Fruit fly (Drosophila melanogaster): ENCODE results near the gene CG9662.

CG9662 gene

DNA sequence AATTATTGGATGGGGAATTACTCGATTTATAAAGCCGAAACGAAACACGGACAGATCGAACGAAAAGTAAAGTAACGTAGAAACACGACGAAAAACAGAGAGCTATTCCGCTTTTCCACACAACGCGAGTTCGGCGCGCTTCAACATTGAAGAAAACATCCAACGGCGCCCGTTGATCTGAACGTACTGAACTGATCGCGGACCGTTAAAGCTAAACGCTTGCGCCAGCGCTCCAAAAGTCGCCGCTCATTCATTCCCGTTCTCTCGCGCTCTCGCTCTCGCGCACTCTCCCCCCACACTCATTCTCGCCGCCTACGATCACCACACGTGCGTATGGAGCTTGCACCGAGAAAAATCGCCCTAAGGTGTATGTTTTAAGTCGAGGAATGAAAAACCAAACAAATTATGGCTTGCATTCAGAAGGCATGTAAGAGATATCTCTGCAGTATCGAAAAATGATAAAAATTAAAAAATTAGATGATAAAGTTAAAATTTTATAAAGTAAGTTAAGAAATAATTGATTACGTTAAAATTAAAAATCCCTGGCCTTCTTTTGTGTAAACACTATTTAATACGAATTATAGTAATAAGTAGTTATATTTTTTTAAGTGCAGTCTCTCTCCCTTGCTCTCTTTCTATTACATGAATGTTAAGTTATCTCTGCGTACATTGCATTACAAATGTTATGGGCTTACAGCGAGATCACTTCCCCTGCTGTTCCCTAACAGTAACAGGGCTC lies 21.7 kb downstream of the CG9662 start, which contains the start of gene E23:
E23 (minus strand) TSS at position 188 of the 739 bp plus-strand sequence.
- TF ChIP-seq rn (GFP tag; IDR thresholded peaks at IDR 0.05): peak; percentile 94
- peak; percentile 99 for TF ChIP-seq CG14655 (GFP tag; optimal IDR thresholded peaks at IDR 0.05)
- TF ChIP-seq CG10348 (GFP tag; IDR thresholded peaks at IDR 0.05): peak; percentile 91
- TF ChIP-seq CG34367 (tag; optimal IDR thresholded peaks at IDR 0.05): peak; percentile 96
- peak; percentile 99 for TF ChIP-seq CG32121 (GFP tag; IDR thresholded peaks at IDR 0.05)
- peak; percentile 98 for TF ChIP-seq CG4496 (GFP tag; IDR thresholded peaks at IDR 0.05)
- TF ChIP-seq Pif1A (GFP tag; optimal IDR thresholded peaks at IDR 0.05): peak; percentile 97
- peak; percentile 93 for TF ChIP-seq CG13204 (GFP tag; optimal IDR thresholded peaks at IDR 0.05)
- TF ChIP-seq fd96Ca (GFP tag; IDR thresholded peaks at IDR 0.05): peak; percentile 96
- TF ChIP-seq CG8301 (tag; optimal IDR thresholded peaks at IDR 0.05): peak; percentile 98
- peak; percentile 98 for TF ChIP-seq CG8159 (tag; optimal IDR thresholded peaks at IDR 0.05)
- peak; percentile 98 for TF ChIP-seq CG17806 (tag; optimal IDR thresholded peaks at IDR 0.05)
- TF ChIP-seq CG15710 (tag; optimal IDR thresholded peaks at IDR 0.05): peak; percentile 98
- peak; percentile 98 for TF ChIP-seq Pif1B (GFP tag; optimal IDR thresholded peaks at IDR 0.05)
- peak; percentile 71 for TF ChIP-seq EcR (GFP tag; optimal IDR thresholded peaks at IDR 0.05)
- peak; percentile 97 for TF ChIP-seq Ets98B (GFP tag; IDR thresholded peaks at IDR 0.05)
- peak; percentile 99 for TF ChIP-seq Snoo (tag; optimal IDR thresholded peaks at IDR 0.05)
- TF ChIP-seq CG12605 (GFP tag; IDR thresholded peaks at IDR 0.05): peak; percentile 96
- peak; percentile 89 for TF ChIP-seq gl (tag; optimal IDR thresholded peaks at IDR 0.05)
- TF ChIP-seq CG9948 (tag; optimal IDR thresholded peaks at IDR 0.05): peak; percentile 99
- peak; percentile 97 for TF ChIP-seq D1 (tag; optimal IDR thresholded peaks at IDR 0.05)

DNA sequence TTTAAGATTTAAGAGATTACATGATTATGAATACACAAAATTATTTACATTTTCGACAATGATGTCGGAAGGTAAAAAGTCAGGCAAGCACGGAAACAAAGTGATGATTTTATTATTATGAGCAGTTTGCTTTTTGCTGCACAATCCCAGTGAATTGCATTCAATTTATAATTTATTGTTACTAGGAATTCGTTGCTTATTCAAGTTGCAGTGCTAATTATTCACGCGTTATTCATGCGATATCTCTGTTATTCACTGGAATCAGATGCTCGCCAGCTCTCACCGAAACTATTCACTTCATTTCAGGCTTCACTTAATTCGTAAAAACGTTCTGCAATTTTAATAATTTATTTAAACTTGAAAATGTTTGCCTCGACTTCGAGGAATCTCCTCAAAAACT lies 22.7 kb downstream of the CG9662 start:
- no peak for TF ChIP-seq gl (tag; optimal IDR thresholded peaks at IDR 0.05)
- no peak for TF ChIP-seq CG8159 (tag; optimal IDR thresholded peaks at IDR 0.05)
- no peak for TF ChIP-seq CG15710 (tag; optimal IDR thresholded peaks at IDR 0.05)
- no peak for TF ChIP-seq CG4496 (GFP tag; IDR thresholded peaks at IDR 0.05)
- TF ChIP-seq CG17806 (tag; optimal IDR thresholded peaks at IDR 0.05): no peak
- TF ChIP-seq CG10348 (GFP tag; IDR thresholded peaks at IDR 0.05): no peak
- TF ChIP-seq CG34367 (tag; optimal IDR thresholded peaks at IDR 0.05): no peak
- TF ChIP-seq CG9948 (tag; optimal IDR thresholded peaks at IDR 0.05): no peak
- TF ChIP-seq Pif1B (GFP tag; optimal IDR thresholded peaks at IDR 0.05): no peak
- TF ChIP-seq CG13204 (GFP tag; optimal IDR thresholded peaks at IDR 0.05): no peak
- no peak for TF ChIP-seq rn (GFP tag; IDR thresholded peaks at IDR 0.05)
- no peak for TF ChIP-seq D1 (tag; optimal IDR thresholded peaks at IDR 0.05)
- no peak for TF ChIP-seq fd96Ca (GFP tag; IDR thresholded peaks at IDR 0.05)
- no peak for TF ChIP-seq Pif1A (GFP tag; optimal IDR thresholded peaks at IDR 0.05)
- no peak for TF ChIP-seq CG14655 (GFP tag; optimal IDR thresholded peaks at IDR 0.05)

DNA sequence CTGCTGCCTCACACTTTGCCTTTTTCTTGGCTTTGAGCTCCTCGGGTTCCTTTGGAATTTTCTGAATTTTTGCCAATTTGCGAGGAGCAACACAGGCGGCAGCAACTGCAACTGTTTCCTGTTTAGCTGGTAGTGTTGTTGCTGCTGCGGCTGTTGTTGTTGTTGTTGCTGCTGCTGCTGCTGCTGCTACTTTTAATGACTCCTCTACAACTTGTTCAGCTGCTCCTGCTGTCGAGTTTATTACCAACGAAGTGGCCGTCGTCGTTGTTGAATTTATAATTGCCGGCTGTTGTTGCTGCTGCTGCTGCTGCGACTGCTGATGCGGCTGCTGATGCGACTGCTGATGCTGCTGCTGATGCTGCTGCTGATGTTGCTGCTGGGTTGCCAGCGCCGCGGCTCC lies 23.6 kb downstream of the CG9662 start:
- TF ChIP-seq CG17806 (tag; optimal IDR thresholded peaks at IDR 0.05) (no peak), D1 (tag; optimal IDR thresholded peaks at IDR 0.05) (no peak), CG12605 (GFP tag; IDR thresholded peaks at IDR 0.05) (no peak), CG32121 (GFP tag; IDR thresholded peaks at IDR 0.05) (no peak), EcR (GFP tag; optimal IDR thresholded peaks at IDR 0.05) (peak; percentile 35), CG10348 (GFP tag; IDR thresholded peaks at IDR 0.05) (no peak), CG9948 (tag; optimal IDR thresholded peaks at IDR 0.05) (no peak), Ets98B (GFP tag; IDR thresholded peaks at IDR 0.05) (no peak), CG8159 (tag; optimal IDR thresholded peaks at IDR 0.05) (no peak), fd96Ca (GFP tag; IDR thresholded peaks at IDR 0.05) (no peak), gl (tag; optimal IDR thresholded peaks at IDR 0.05) (no peak), Pif1B (GFP tag; optimal IDR thresholded peaks at IDR 0.05) (no peak), CG14655 (GFP tag; optimal IDR thresholded peaks at IDR 0.05) (no peak), CG13204 (GFP tag; optimal IDR thresholded peaks at IDR 0.05) (peak; percentile 76), rn (GFP tag; IDR thresholded peaks at IDR 0.05) (no peak)

DNA sequence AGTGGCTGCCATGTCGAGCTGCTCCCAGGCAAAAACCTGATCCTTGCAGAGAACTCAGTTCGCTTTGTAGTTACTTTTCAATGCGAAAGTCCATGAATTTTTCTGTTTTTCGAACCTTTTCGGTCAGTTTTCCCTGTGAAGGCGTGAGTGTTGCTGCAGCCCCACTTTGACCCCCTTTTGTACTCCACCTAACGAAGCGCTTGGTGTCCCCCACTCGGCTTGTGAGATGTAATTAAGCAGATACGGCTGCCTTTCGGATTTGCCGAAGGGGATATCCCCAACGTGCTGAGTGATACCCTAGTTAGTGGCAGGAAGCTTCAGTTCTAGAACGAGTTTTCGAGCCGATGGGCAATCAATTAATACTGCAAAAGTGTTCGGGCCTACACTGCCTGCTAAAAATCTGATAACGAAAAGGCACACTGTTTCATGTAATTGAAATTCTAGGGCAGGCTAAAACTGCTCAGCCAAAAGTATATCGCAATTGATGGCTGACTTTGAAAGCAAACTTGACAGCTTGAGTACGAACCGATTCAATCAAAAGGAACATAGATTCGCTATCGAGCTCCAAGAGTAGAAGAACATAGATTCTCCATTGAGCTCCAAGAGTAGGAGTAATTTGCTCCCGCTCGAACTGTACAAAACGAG lies 24.8 kb downstream of the CG9662 start:
- TF ChIP-seq fd96Ca (GFP tag; IDR thresholded peaks at IDR 0.05) (0 out of 3 replicates have a peak, but pooled peaks have one; percentile 21), Ets98B (GFP tag; IDR thresholded peaks at IDR 0.05) (no peak), CG34367 (tag; optimal IDR thresholded peaks at IDR 0.05) (peak; percentile 47), D1 (tag; optimal IDR thresholded peaks at IDR 0.05) (no peak), CG14655 (GFP tag; optimal IDR thresholded peaks at IDR 0.05) (peak; percentile 26), EcR (GFP tag; optimal IDR thresholded peaks at IDR 0.05) (peak; percentile 59), CG13204 (GFP tag; optimal IDR thresholded peaks at IDR 0.05) (peak; percentile 2), CG9948 (tag; optimal IDR thresholded peaks at IDR 0.05) (peak; percentile 47), CG8159 (tag; optimal IDR thresholded peaks at IDR 0.05) (peak; percentile 70), CG17806 (tag; optimal IDR thresholded peaks at IDR 0.05) (peak; percentile 25), gl (tag; optimal IDR thresholded peaks at IDR 0.05) (no peak), CG4496 (GFP tag; IDR thresholded peaks at IDR 0.05) (0 out of 3 replicates have a peak, but pooled peaks have one; percentile 8), Pif1A (GFP tag; optimal IDR thresholded peaks at IDR 0.05) (no peak), Pif1B (GFP tag; optimal IDR thresholded peaks at IDR 0.05) (peak; percentile 6), CG15710 (tag; optimal IDR thresholded peaks at IDR 0.05) (peak; percentile 72), CG12605 (GFP tag; IDR thresholded peaks at IDR 0.05) (no peak), CG8301 (tag; optimal IDR thresholded peaks at IDR 0.05) (peak; percentile 4)

DNA sequence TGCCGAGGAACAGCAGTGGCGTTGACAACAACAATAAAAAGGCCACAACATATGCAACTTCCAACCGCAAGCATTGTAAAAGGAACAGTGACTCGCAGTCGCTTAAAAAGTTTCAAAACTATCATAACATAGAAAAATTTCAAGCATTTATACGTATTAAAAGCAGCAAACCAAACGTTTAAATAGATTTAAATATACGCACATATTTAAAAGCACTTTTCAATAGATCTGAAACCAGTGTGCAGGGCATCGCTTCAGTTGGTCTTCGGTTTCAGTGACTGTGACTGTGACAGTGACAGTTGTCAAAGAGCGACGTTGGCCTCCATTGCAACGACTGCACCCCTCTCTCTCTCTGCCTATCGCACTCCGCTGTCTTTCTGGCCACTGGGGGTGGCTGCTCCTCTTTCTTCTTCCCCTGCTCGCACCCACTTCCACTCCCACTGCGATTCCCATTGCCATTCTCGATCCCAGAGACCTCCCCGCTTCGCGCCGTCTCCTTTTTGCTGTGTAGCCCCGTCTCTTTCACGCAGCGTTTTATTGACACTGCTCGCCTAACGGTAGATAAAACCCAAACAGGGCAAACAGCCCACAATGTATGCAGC lies 28.3 kb downstream of the CG9662 start:
- TF ChIP-seq CG9948 (tag; optimal IDR thresholded peaks at IDR 0.05): peak; percentile 92
- peak; percentile 88 for TF ChIP-seq CG8301 (tag; optimal IDR thresholded peaks at IDR 0.05)
- peak; percentile 44; the same call in 1 of the 2 replicates for TF ChIP-seq CG10348 (GFP tag; IDR thresholded peaks at IDR 0.05)
- peak; percentile 90 for TF ChIP-seq CG14655 (GFP tag; optimal IDR thresholded peaks at IDR 0.05)
- TF ChIP-seq CG32121 (GFP tag; IDR thresholded peaks at IDR 0.05): peak; percentile 97
- TF ChIP-seq CG15710 (tag; optimal IDR thresholded peaks at IDR 0.05): peak; percentile 96
- peak; percentile 87 for TF ChIP-seq Snoo (tag; optimal IDR thresholded peaks at IDR 0.05)
- TF ChIP-seq EcR (GFP tag; optimal IDR thresholded peaks at IDR 0.05): peak; percentile 73
- TF ChIP-seq CG12605 (GFP tag; IDR thresholded peaks at IDR 0.05): peak; percentile 95
- TF ChIP-seq CG4496 (GFP tag; IDR thresholded peaks at IDR 0.05): peak; percentile 99
- peak; percentile 93 for TF ChIP-seq CG8159 (tag; optimal IDR thresholded peaks at IDR 0.05)
- peak; percentile 64 for TF ChIP-seq CG13204 (GFP tag; optimal IDR thresholded peaks at IDR 0.05)
- peak; percentile 97 for TF ChIP-seq fd96Ca (GFP tag; IDR thresholded peaks at IDR 0.05)
- TF ChIP-seq Ets98B (GFP tag; IDR thresholded peaks at IDR 0.05): peak; percentile 97
- TF ChIP-seq gl (tag; optimal IDR thresholded peaks at IDR 0.05): peak; percentile 83
- peak; percentile 94 for TF ChIP-seq Pif1B (GFP tag; optimal IDR thresholded peaks at IDR 0.05)
- peak; percentile 95 for TF ChIP-seq rn (GFP tag; IDR thresholded peaks at IDR 0.05)
- peak; percentile 89 for TF ChIP-seq CG34367 (tag; optimal IDR thresholded peaks at IDR 0.05)
- TF ChIP-seq D1 (tag; optimal IDR thresholded peaks at IDR 0.05): peak; percentile 79
- peak; percentile 93 for TF ChIP-seq CG17806 (tag; optimal IDR thresholded peaks at IDR 0.05)
- peak; percentile 95 for TF ChIP-seq Pif1A (GFP tag; optimal IDR thresholded peaks at IDR 0.05)
